Worm (Caenorhabditis elegans): ENCODE data around the gene F59A2.5.

Gene F59A2.5

ce11 chrIII:3398485-3398884 is 6.2 kb upstream of the F59A2.5 start:
- no peak for TF ChIP-seq unc-62 (GFP tag; optimal IDR thresholded peaks at IDR 0.05)

ce11 chrIII:3400444-3400843 is 4.2 kb upstream of the F59A2.5 start:
- TF ChIP-seq unc-62 (GFP tag; optimal IDR thresholded peaks at IDR 0.05): no peak

ce11 chrIII:3405535-3405934 is 872 bp downstream of the F59A2.5 start, which contains the start of gene golg-4:
Gene golg-4 (plus strand): TSS chrIII:3405568.
- no peak for TF ChIP-seq unc-62 (GFP tag; optimal IDR thresholded peaks at IDR 0.05)

DNA sequence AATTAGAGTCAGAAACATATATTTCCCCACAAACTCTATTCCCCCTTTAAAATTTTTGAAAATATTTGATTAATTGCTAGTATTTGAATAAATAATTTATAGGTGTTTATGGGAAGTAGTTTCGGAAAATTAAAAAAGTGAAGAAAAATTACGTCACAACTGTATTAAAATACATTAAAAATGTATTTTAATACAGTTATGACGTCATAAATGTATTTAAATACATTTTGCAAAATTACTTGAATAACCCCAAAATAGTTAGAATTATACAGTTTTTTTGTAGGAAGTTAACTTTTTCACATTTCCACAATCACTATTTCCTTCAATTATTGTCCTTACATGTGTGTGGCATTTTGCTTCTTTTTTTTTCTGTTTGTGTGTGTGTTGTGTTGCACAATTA is 8.8 kb downstream of the F59A2.5 start:
- no peak for TF ChIP-seq unc-62 (GFP tag; optimal IDR thresholded peaks at IDR 0.05)

- no peak for TF ChIP-seq unc-62 (GFP tag; optimal IDR thresholded peaks at IDR 0.05)
These were observed 9.7 kb downstream of the F59A2.5 start for ce11 chrIII:3414412-3414811.

ce11 chrIII:3417453-3417852 is 12.8 kb downstream of the F59A2.5 start:
- no peak for TF ChIP-seq unc-62 (GFP tag; optimal IDR thresholded peaks at IDR 0.05)

ce11 chrIII:3418906-3419305 is 14.2 kb downstream of the F59A2.5 start:
- no peak for TF ChIP-seq unc-62 (GFP tag; optimal IDR thresholded peaks at IDR 0.05)

DNA sequence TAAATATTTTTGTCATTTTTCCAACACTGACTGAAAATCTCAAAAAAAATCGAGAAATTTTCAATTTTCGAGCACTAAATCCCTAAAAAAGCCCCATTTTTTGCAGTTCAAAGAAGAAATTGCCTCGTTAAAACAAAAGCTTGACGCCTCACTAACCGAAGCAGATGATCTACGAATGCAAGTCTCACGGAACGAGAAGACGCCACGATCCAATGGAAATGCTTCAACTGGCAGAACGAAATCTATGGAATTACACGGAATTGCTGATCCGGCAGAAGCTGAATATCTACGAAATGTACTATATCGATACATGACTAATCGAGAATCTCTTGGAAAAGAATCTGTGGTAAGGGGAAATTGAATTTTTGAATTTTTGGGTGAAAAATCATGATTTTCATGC is 19.3 kb downstream of the F59A2.5 start:
- TF ChIP-seq unc-62 (GFP tag; optimal IDR thresholded peaks at IDR 0.05): no peak

DNA sequence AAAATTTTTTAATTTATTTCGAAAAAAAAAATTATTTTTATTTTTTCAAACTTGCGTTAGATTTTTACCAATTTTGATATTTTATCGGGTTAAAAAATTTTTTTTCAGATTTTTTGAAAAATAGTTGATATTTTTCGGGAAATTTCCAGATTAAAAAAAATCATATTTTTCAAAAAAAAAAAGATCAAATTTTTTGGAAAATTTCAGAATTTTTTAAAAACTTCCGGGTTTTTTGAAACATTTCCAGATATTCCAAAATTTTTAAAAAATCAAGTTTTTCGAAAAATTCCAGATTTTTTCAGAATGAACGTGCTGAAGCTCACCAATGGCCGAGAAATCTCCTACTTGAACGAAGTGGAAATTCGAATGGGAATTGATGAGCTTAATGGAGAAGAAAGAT is 20.8 kb downstream of the F59A2.5 start, which contains the start of gene metl-18:
metl-18 (plus strand) TSS at position 301 of the 400 bp plus-strand sequence.
- no peak for TF ChIP-seq unc-62 (GFP tag; optimal IDR thresholded peaks at IDR 0.05)

DNA sequence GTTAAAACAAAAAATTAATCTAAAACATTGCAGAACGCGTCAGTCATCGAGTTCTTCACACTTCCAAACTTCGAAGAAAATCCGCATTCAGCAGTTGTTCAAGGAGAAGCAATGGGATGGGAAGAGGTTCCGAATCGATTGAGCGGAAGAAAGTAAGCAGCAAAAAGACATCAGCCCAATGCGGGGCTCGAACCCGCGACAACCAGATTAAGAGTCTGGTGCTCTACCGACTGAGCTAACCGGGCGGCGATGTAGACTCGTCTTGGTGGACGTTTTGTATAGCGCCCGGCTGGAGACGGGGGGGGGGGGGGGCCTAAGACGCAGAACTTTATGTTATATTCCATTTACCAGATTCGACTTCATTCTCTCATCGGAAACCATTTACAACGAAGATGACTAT is 22.1 kb downstream of the F59A2.5 start:
- TF ChIP-seq unc-62 (GFP tag; optimal IDR thresholded peaks at IDR 0.05): no peak

DNA sequence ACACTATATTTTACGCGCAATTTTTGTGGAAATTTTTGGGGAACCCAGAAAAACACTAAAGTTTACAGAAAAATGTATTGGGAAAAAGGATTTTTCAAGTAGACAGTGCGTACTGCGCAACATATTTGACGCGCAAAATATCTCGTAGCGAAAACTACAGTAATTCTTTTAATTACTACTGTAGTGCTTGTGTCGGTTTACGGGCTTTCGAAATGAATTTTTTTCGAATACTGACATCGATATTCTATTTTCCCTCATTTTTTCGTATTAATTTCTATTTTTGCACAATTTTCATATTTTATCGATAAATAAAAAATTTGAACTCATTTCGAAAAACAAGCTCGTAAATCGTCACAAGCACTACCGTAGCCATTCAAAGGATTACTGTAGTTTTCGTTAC is 23.9 kb downstream of the F59A2.5 start:
- no peak for TF ChIP-seq unc-62 (GFP tag; optimal IDR thresholded peaks at IDR 0.05)

DNA sequence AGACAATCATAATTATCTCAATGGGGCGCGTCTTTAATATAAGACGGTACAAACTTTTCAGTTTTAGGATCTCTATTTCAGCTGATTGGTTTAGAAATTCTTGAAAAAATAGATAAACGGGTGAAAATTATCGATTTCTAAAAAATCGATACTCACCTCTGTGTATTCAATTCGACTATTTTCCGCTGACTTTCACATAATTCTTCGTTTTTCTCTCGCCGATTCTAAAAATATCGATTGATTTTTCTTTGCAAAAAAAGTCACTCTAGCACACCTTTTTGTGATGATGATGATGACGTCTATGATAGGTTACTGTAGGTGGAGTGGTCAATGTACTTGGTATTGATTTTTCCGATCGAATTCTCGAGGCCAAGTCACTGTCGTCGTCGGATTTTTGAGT is 25.1 kb downstream of the F59A2.5 start:
- no peak for TF ChIP-seq unc-62 (GFP tag; optimal IDR thresholded peaks at IDR 0.05)

- TF ChIP-seq unc-62 (GFP tag; optimal IDR thresholded peaks at IDR 0.05): no peak
These were observed 26.0 kb downstream of the F59A2.5 start for ce11 chrIII:3430667-3431066.

ce11 chrIII:3431385-3431784 is 26.7 kb downstream of the F59A2.5 start, which contains the start of gene K01A11.1:
Gene K01A11.1 (minus strand): TSS chrIII:3431485.
- no peak for TF ChIP-seq unc-62 (GFP tag; optimal IDR thresholded peaks at IDR 0.05)

DNA sequence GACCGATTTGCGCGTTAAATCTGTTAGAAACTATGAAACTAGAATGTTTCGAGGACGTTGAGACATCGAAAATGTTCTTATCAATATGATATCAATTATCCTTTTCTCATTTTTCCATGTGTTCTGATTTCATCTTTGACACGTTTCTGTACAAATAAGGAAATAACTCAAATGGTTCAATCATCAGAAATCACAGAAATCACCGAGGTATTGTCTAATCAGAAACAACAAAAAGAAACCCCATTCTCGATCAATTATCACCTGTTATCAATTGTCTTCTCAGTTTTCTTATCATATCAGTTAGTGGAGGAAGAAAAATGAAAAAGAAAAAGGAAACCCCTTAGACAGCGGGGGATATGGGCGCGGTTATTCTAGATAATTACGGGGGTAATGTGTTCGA is 30.5 kb downstream of the F59A2.5 start:
- no peak for TF ChIP-seq unc-62 (GFP tag; optimal IDR thresholded peaks at IDR 0.05)

DNA sequence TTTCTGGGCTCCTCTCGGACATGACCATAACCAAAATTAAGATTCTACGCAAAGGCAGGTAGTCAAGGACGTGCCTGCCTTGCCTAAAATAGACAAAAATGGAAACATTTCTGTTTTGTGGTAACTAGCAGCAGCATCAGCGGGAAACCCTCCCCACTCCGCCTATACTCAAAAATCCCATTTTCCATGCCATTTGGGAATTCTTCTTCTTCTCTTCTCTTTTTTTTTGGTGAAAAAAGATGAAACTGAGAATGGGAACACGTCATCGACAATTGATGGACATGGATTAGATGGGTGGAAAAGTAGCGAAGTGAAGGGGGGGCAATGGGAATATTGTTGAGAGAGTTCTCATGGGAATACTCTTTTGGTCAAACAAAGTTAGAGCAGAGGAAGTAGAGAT is 32.5 kb downstream of the F59A2.5 start:
- TF ChIP-seq unc-62 (GFP tag; optimal IDR thresholded peaks at IDR 0.05): no peak

DNA sequence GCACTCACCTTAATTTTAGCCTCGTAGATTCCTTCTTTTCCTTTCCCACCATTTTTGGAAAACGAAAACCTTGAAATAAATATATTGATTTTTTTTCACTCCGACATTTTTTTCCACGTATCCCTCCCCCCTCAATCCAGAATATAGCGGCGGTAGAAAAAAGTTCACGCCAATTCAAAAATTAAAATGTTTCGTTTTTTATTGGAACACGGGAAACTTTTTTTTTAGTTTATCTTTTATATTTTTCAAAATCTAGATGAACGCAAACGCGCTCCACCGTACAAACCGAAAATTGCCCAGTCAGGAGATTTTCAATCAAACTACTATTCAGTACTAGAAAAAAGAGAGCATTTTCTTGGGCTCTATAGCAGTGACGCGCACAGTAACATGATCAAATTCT is 39.5 kb downstream of the F59A2.5 start, which contains the start of gene spe-41:
spe-41 (minus strand) TSS at position 72 of the 400 bp plus-strand sequence.
- TF ChIP-seq unc-62 (GFP tag; optimal IDR thresholded peaks at IDR 0.05): no peak

DNA sequence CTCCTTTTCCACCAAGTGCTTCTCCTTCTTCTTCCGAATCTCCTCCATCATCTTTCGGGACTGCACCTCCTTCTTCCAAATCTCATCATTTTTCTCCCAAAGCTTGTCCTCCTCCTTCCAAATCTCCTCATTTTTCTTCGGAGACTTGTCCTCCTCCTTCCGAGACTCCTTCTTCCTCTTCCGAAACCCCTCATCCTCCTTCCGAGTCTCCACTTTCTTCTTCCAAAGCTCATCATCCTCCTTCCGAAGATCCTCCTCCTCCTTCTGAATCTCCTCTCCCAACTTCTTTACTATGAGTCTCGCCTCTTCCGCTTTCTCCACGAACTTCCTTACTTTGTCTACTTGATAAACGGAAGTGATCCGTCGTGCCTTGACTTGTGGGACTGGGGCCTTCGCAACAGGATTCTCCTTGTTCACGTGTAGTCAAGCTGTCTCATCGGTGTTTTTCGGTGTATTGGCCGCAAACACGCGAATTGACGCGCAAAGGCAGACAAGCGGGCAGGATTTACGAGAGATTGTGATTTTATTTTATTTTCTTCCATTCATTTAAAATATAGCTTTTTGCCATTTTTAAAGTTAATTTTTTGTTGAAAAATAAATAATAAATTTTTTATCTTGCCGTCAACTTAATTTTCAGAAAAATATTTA is 48.0 kb downstream of the F59A2.5 start, which contains the start of the genes K01A11.3 and C34C12.12:
K01A11.3 (minus strand) TSS at position 51 of the 648 bp plus-strand sequence.
C34C12.12 (plus strand) TSS at position 632 of the 648 bp plus-strand sequence.
- no peak for TF ChIP-seq unc-62 (GFP tag; optimal IDR thresholded peaks at IDR 0.05)
